Fruit fly (Drosophila melanogaster) whole organism, prepupa: Measurements from ENCODE around the gene CG7304.

Experiments
- Blimp-1 ChIP-seq: fragments of 200-800 bp; sonication (Bioruptor generic); optimal IDR thresholded peaks from 3 replicates; lab custom pipeline; 2017; ENCODE audit warnings: missing biosample characterization, missing genetic modification characterization, mild to moderate bottlenecking, moderate library complexity, missing genetic modification reagents
- CG10631 ChIP-seq: fragments of 200-800 bp; sonication (Bioruptor generic); optimal IDR thresholded peaks from 2 replicates; lab custom pipeline; 2016; ENCODE audit warnings: missing biosample characterization, missing genetic modification characterization
- CG11294 ChIP-seq: fragments of 200-800 bp; sonication (Bioruptor generic); IDR thresholded peaks from 2 replicates; pipeline ENCODE4 v1.3.6; 2022; ENCODE audit warnings: missing biosample characterization, missing genetic modification characterization
- CG11762 ChIP-seq: fragments of 200-800 bp; sonication (Bioruptor generic); optimal IDR thresholded peaks from 3 replicates; lab custom pipeline; 2016; ENCODE audit warnings: missing biosample characterization, missing genetic modification characterization; ENCODE audit not compliant: insufficient read depth
- CG11902 ChIP-seq: fragments of 200-800 bp; sonication (Bioruptor generic); optimal IDR thresholded peaks from 3 replicates; lab custom pipeline; 2016; ENCODE audit warnings: missing biosample characterization, missing genetic modification characterization
- CG15336 ChIP-seq: fragments of 200-800 bp; sonication (Bioruptor generic); IDR thresholded peaks from 2 replicates; pipeline ENCODE4 v1.3.6; 2022; ENCODE audit warnings: missing biosample characterization, missing genetic modification characterization
- CG1621 ChIP-seq: fragments of 200-800 bp; sonication (Bioruptor generic); optimal IDR thresholded peaks from 3 replicates; lab custom pipeline; 2018; ENCODE audit warnings: missing biosample characterization, mild to moderate bottlenecking, missing genetic modification characterization
- CG3032 ChIP-seq: fragments of 200-800 bp; optimal IDR thresholded peaks from 2 replicates; lab custom pipeline; 2019; ENCODE audit warnings: missing biosample characterization, mild to moderate bottlenecking, missing genetic modification characterization, moderate library complexity
- CG32006 ChIP-seq: fragments of 200-800 bp; sonication (Bioruptor generic); optimal IDR thresholded peaks from 3 replicates; lab custom pipeline; 2017; ENCODE audit warnings: missing biosample characterization, mild to moderate bottlenecking, missing genetic modification characterization
- CG3919 ChIP-seq: fragments of 200-800 bp; sonication (Bioruptor generic); optimal IDR thresholded peaks from 3 replicates; lab custom pipeline; 2016; ENCODE audit warnings: missing biosample characterization, missing genetic modification characterization
- CG4318 ChIP-seq: fragments of 200-800 bp; sonication (Bioruptor generic); optimal IDR thresholded peaks from 3 replicates; lab custom pipeline; 2017; ENCODE audit warnings: missing biosample characterization, mild to moderate bottlenecking, missing genetic modification characterization
- CG6163 ChIP-seq: fragments of 200-800 bp; sonication (Bioruptor generic); IDR thresholded peaks from 3 replicates; pipeline ENCODE4 v1.3.6; 2022; ENCODE audit warnings: missing biosample characterization, missing genetic modification characterization
- CG6276 ChIP-seq: fragments of 200-800 bp; sonication (Bioruptor generic); optimal IDR thresholded peaks from 2 replicates; lab custom pipeline; 2017; ENCODE audit warnings: missing biosample characterization, mild to moderate bottlenecking, missing genetic modification characterization
- CG6792 ChIP-seq: fragments of 200-800 bp; sonication (Bioruptor generic); optimal IDR thresholded peaks from 3 replicates; lab custom pipeline; 2016; ENCODE audit warnings: missing biosample characterization, missing genetic modification characterization
- CG6808 ChIP-seq: fragments of 200-800 bp; sonication (Bioruptor generic); optimal IDR thresholded peaks from 3 replicates; lab custom pipeline; 2017; ENCODE audit warnings: missing biosample characterization, missing genetic modification characterization, mild to moderate bottlenecking, moderate library complexity, missing genetic modification reagents
- CG7368 ChIP-seq: fragments of 200-800 bp; sonication (Bioruptor generic); optimal IDR thresholded peaks from 3 replicates; lab custom pipeline; 2016; ENCODE audit warnings: missing biosample characterization, missing genetic modification characterization
- CG8119 ChIP-seq: fragments of 200-800 bp; sonication (Bioruptor generic); IDR thresholded peaks from 3 replicates; pipeline ENCODE4 v1.3.6; 2022; ENCODE audit warnings: missing biosample characterization, missing genetic modification characterization
- CG8632 ChIP-seq: fragments of 200-800 bp; sonication (Bioruptor generic); optimal IDR thresholded peaks from 3 replicates; lab custom pipeline; 2016; ENCODE audit warnings: missing biosample characterization, missing genetic modification characterization
- CG9139 ChIP-seq: fragments of 200-800 bp; sonication (Bioruptor generic); optimal IDR thresholded peaks from 3 replicates; lab custom pipeline; 2017; ENCODE audit warnings: missing biosample characterization, mild to moderate bottlenecking, missing genetic modification characterization
- Eip75B ChIP-seq: fragments of 200-800 bp; sonication (Bioruptor generic); optimal IDR thresholded peaks from 3 replicates; lab custom pipeline; 2016; ENCODE audit warnings: missing biosample characterization, missing genetic modification characterization
- Eip78C ChIP-seq: fragments of 200-800 bp; sonication (Bioruptor generic); peaks from one replicate; lab custom pipeline; 2016; ENCODE audit warnings: missing biosample characterization, missing genetic modification characterization
- Eip93F ChIP-seq: fragments of 200-800 bp; sonication (Bioruptor generic); optimal IDR thresholded peaks from 2 replicates; lab custom pipeline; 2016; ENCODE audit warnings: missing biosample characterization, mild to moderate bottlenecking, missing genetic modification characterization
- Ets21C ChIP-seq: fragments of 200-800 bp; sonication (Bioruptor generic); optimal IDR thresholded peaks from 3 replicates; lab custom pipeline; 2016; ENCODE audit warnings: missing biosample characterization, missing genetic modification characterization
- Ets96B ChIP-seq: fragments of 200-800 bp; optimal IDR thresholded peaks from 2 replicates; lab custom pipeline; 2019; ENCODE audit warnings: missing biosample characterization, mild to moderate bottlenecking, missing genetic modification characterization, moderate library complexity
- Gug ChIP-seq: fragments of 200-800 bp; sonication (Bioruptor generic); IDR thresholded peaks from 2 replicates; pipeline ENCODE4 v1.3.6; 2022; ENCODE audit warnings: missing biosample characterization, missing genetic modification characterization
- Hr38 ChIP-seq: sonication (Bioruptor generic); optimal IDR thresholded peaks from 2 replicates; lab custom pipeline; 2016; ENCODE audit warnings: missing biosample characterization, missing genetic modification characterization
- Hr39 ChIP-seq: fragments of 200-800 bp; sonication (Bioruptor generic); optimal IDR thresholded peaks from 2 replicates; lab custom pipeline; 2016; ENCODE audit warnings: missing biosample characterization, missing genetic modification characterization
- Hr4 ChIP-seq: fragments of 200-800 bp; sonication (Bioruptor generic); optimal IDR thresholded peaks from 3 replicates; lab custom pipeline; 2016; ENCODE audit warnings: missing biosample characterization, missing genetic modification characterization
- Lpt ChIP-seq: fragments of 200-800 bp; sonication (Bioruptor generic); optimal IDR thresholded peaks from 3 replicates; lab custom pipeline; 2016; ENCODE audit warnings: missing biosample characterization, missing genetic modification characterization
- Met ChIP-seq: fragments of 200-800 bp; sonication (Bioruptor generic); optimal IDR thresholded peaks from 3 replicates; lab custom pipeline; 2016; ENCODE audit warnings: missing biosample characterization, missing genetic modification characterization
- Sox102F ChIP-seq: fragments of 200-800 bp; sonication (Bioruptor generic); optimal IDR thresholded peaks from 2 replicates; lab custom pipeline; 2016; ENCODE audit warnings: missing biosample characterization, mild to moderate bottlenecking, missing genetic modification characterization
- Sox14 ChIP-seq: fragments of 200-800 bp; sonication (Bioruptor generic); optimal IDR thresholded peaks from 3 replicates; lab custom pipeline; 2016; ENCODE audit warnings: missing biosample characterization, missing genetic modification characterization
- Sox15 ChIP-seq: fragments of 200-800 bp; sonication (Bioruptor generic); optimal IDR thresholded peaks from 3 replicates; lab custom pipeline; 2016; ENCODE audit warnings: missing biosample characterization, missing genetic modification characterization
- achi ChIP-seq: fragments of 200-800 bp; sonication (Bioruptor generic); optimal IDR thresholded peaks from 3 replicates; lab custom pipeline; 2016; ENCODE audit warnings: missing biosample characterization, missing genetic modification characterization
- acj6 ChIP-seq: fragments of 200-800 bp; sonication (Bioruptor generic); optimal IDR thresholded peaks from 3 replicates; lab custom pipeline; 2016; ENCODE audit warnings: missing biosample characterization, missing genetic modification characterization
- dac ChIP-seq: fragments of 200-800 bp; sonication (Bioruptor generic); optimal IDR thresholded peaks from 2 replicates; lab custom pipeline; 2017; ENCODE audit warnings: missing biosample characterization, mild to moderate bottlenecking, missing genetic modification characterization
- dsx ChIP-seq: fragments of 200-800 bp; optimal IDR thresholded peaks from 3 replicates; lab custom pipeline; 2019; ENCODE audit warnings: missing biosample characterization, mild to moderate bottlenecking, missing genetic modification characterization, moderate library complexity; ENCODE audit not compliant: poor library complexity, severe bottlenecking
- eg ChIP-seq: fragments of 200-800 bp; sonication (Bioruptor generic); IDR thresholded peaks from 3 replicates; pipeline ENCODE4 v1.3.6; 2022; ENCODE audit warnings: missing biosample characterization, missing genetic modification characterization
- esn ChIP-seq: fragments of 200-800 bp; sonication (Bioruptor generic); optimal IDR thresholded peaks from 2 replicates; lab custom pipeline; 2016; ENCODE audit warnings: missing biosample characterization, mild to moderate bottlenecking, missing genetic modification characterization, moderate library complexity
- fd59A ChIP-seq: fragments of 200-800 bp; sonication (Bioruptor generic); optimal IDR thresholded peaks from 2 replicates; lab custom pipeline; 2017; ENCODE audit warnings: missing biosample characterization, mild to moderate bottlenecking, missing genetic modification characterization, missing genetic modification reagents
- fkh ChIP-seq: fragments of 200-800 bp; sonication (Bioruptor generic); optimal IDR thresholded peaks from 3 replicates; lab custom pipeline; 2017; ENCODE audit warnings: missing biosample characterization, mild to moderate bottlenecking, missing genetic modification characterization, moderate library complexity
- lz ChIP-seq: fragments of 200-800 bp; sonication (Bioruptor generic); optimal IDR thresholded peaks from 3 replicates; lab custom pipeline; 2016; ENCODE audit warnings: missing biosample characterization, missing genetic modification characterization
- net ChIP-seq: fragments of 200-800 bp; sonication (Bioruptor generic); optimal IDR thresholded peaks from 3 replicates; lab custom pipeline; 2016; ENCODE audit warnings: missing biosample characterization, missing genetic modification characterization
- salr ChIP-seq, 2 experiments: fragments of 200-800 bp; sonication (Bioruptor generic); optimal IDR thresholded peaks; 3 replicates each; lab custom pipeline; 2016 to 2018; ENCODE audit warnings: missing biosample characterization in 2 of 2, missing genetic modification characterization in 2 of 2, mild to moderate bottlenecking in 1 of 2
- ss ChIP-seq, 2 experiments: fragments of 200-800 bp; sonication (Bioruptor generic); optimal IDR thresholded peaks; 2 replicates in 1 of 2; 3 replicates in 1 of 2; lab custom pipeline; 2017 to 2018; ENCODE audit warnings: mild to moderate bottlenecking in 2 of 2, missing biosample characterization in 2 of 2, missing genetic modification characterization in 2 of 2, moderate library complexity in 1 of 2
- svp ChIP-seq: fragments of 200-800 bp; sonication (Bioruptor generic); peaks from one replicate; lab custom pipeline; 2016; ENCODE audit warnings: missing biosample characterization, missing genetic modification characterization
- topi ChIP-seq: fragments of 200-800 bp; sonication (Bioruptor generic); optimal IDR thresholded peaks from 3 replicates; lab custom pipeline; 2016; ENCODE audit warnings: missing biosample characterization, missing genetic modification characterization
- vri ChIP-seq: fragments of 200-800 bp; sonication (Bioruptor generic); optimal IDR thresholded peaks from 3 replicates; lab custom pipeline; 2016; ENCODE audit warnings: missing biosample characterization, mild to moderate bottlenecking, missing genetic modification characterization

CG7304 gene

DNA sequence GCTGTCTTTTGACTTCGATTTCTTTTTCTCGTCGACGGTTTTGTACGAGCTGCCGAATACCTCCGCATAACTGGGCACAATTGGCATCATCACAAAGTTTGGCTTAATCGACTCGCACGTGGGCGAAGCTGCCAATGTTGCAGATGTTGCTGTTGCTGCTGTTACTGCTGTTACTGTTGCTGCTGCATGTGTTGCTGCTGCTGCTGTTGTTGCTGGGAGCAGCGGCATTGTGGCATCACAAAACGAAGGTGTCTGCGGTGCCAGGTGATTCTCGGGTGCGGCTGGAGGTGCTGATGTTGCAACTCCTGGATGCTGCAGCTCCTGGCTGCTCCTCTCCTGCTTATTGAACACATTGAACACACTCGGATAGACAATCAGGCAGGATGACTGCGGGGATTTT lies 18.4 kb downstream of the CG7304 start:
- TF ChIP-seq Sox15 (no peak), Gug (no peak), Hr4 (GFP tag; lab: Kevin White, UChicago) (no peak), svp (GFP tag; lab: Kevin White, UChicago) (peak; percentile 55), salr (GFP tag; optimal IDR thresholded peaks at IDR 0.05; lab: Kevin White, UChicago) (no peak), dsx (GFP tag; lab: Kevin White, UChicago) (no peak), CG3919 (GFP tag; lab: Kevin White, UChicago) (peak; percentile 47), CG10631 (GFP tag; lab: Kevin White, UChicago) (no peak), achi (GFP tag; lab: Kevin White, UChicago) (no peak)

DNA sequence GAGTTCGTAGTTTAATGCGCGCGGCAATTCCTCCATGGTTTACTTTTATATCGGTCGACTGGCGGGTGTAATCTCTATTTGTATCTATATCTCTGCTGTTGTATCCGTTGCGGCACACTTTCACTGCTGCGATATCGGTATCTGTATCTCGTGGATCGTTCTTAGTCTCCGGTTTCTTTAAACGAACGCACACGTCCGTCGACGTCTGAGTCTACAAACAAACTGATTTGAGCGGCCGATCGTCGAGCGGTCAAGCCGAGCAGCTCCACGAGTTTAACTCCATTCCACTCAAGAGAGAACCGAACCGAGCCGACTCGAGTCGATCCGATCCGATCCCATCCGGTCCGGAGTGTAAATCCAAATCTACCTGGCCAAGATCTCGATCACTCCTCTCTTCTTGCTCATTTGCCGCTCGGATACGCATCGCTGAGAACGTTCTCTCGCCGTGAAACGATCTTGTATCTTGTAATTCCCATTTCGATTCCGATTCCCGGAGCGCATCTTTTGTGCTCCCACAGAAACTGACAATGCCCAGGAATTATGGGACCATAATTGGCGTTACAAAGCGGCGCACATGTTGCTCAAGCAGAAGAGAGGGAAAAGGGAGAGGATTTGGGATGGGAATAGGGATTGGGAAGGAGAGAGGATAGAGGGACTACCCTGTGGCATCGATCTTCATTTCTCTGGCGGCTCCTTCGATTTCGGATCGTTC lies 20.3 kb downstream of the CG7304 start, which contains the start of gene comm2:
comm2 (minus strand) TSS at position 225 of the 712 bp plus-strand sequence.
- TF ChIP-seq Met (GFP tag; lab: Kevin White, UChicago) = no peak
- peak; percentile 33 for TF ChIP-seq Sox102F
- no peak for TF ChIP-seq Ets96B
- no peak for TF ChIP-seq CG6808 (GFP tag; lab: Kevin White, UChicago)
- TF ChIP-seq dsx (GFP tag; lab: Kevin White, UChicago) = no peak
- TF ChIP-seq CG7368 = no peak
- no peak for TF ChIP-seq CG6163 (GFP tag; lab: Robert Waterston, UW)
- no peak for TF ChIP-seq CG8632 (GFP tag; lab: Kevin White, UChicago)
- no peak for TF ChIP-seq CG6276
- TF ChIP-seq CG11902 (GFP tag; lab: Kevin White, UChicago) = no peak
- TF ChIP-seq Ets21C (GFP tag; lab: Kevin White, UChicago) = no peak
- peak; percentile 38 for TF ChIP-seq fkh (GFP tag; lab: Kevin White, UChicago)
- peak; percentile 9 for TF ChIP-seq achi (GFP tag; lab: Kevin White, UChicago)
- TF ChIP-seq Hr38 = no peak
- no peak for TF ChIP-seq Sox15
- no peak for TF ChIP-seq Lpt (GFP tag; lab: Kevin White, UChicago)
- TF ChIP-seq CG4318 (GFP tag; lab: Kevin White, UChicago) = no peak
- no peak for TF ChIP-seq salr (GFP tag; optimal IDR thresholded peaks at IDR 0.05; lab: Kevin White, UChicago)
- TF ChIP-seq eg (GFP tag; lab: Robert Waterston, UW) = peak; percentile 48; the same call in 1 of the 3 replicates
- no peak for TF ChIP-seq CG3032
- TF ChIP-seq CG11762 (GFP tag; lab: Kevin White, UChicago) = no peak
- no peak for TF ChIP-seq esn (GFP tag; lab: Kevin White, UChicago)
- no peak for TF ChIP-seq Eip93F (GFP tag; lab: Kevin White, UChicago)
- TF ChIP-seq dac (GFP tag; lab: Kevin White, UChicago) = no peak
- TF ChIP-seq net (GFP tag; lab: Kevin White, UChicago) = no peak
- no peak for TF ChIP-seq lz
- TF ChIP-seq CG32006 (GFP tag; lab: Kevin White, UChicago) = no peak
- no peak for TF ChIP-seq CG8119 (GFP tag; lab: Robert Waterston, UW)
- TF ChIP-seq Eip78C (GFP tag; lab: Kevin White, UChicago) = no peak
- TF ChIP-seq ss (GFP tag; optimal IDR thresholded peaks at IDR 0.05; lab: Kevin White, UChicago) = peak in 1 of 2 experiments; percentile 15
- TF ChIP-seq CG10631 (GFP tag; lab: Kevin White, UChicago) = no peak
- TF ChIP-seq CG11294 (GFP tag; lab: Robert Waterston, UW) = no peak
- peak; percentile 39 for TF ChIP-seq Blimp-1 (GFP tag; lab: Kevin White, UChicago)
- no peak for TF ChIP-seq acj6 (GFP tag; lab: Kevin White, UChicago)
- TF ChIP-seq Eip75B = no peak
- TF ChIP-seq CG15336 (GFP tag; lab: Robert Waterston, UW) = peak; percentile 22; the same call in 1 of the 2 replicates
- TF ChIP-seq fd59A (GFP tag; lab: Kevin White, UChicago) = no peak
- no peak for TF ChIP-seq Hr39 (GFP tag; lab: Kevin White, UChicago)
- TF ChIP-seq Sox14 (GFP tag; lab: Kevin White, UChicago) = no peak
- no peak for TF ChIP-seq Gug
- TF ChIP-seq CG1621 = peak; percentile 61
- no peak for TF ChIP-seq CG9139 (GFP tag; lab: Kevin White, UChicago)
- peak; percentile 24 for TF ChIP-seq CG3919 (GFP tag; lab: Kevin White, UChicago)
- TF ChIP-seq Hr4 (GFP tag; lab: Kevin White, UChicago) = no peak
- no peak for TF ChIP-seq CG6792
- TF ChIP-seq vri (GFP tag; lab: Kevin White, UChicago) = no peak
- no peak for TF ChIP-seq topi (GFP tag; lab: Kevin White, UChicago)
